Fruit fly (Drosophila melanogaster): ENCODE data around the gene CG17162.

The CG17162 gene

dm6 chrX:23105692-23106091 lies 9.2 kb upstream of the CG17162 start, which contains the start of gene ATbp (continued):
- TF ChIP-seq CG30020 (tag; optimal IDR thresholded peaks at IDR 0.05) (peak; percentile 80), Hr51 (GFP tag; optimal IDR thresholded peaks at IDR 0.05) (no peak), Dref (GFP tag; IDR thresholded peaks at IDR 0.05) (peak; percentile 79), shn (GFP tag; optimal IDR thresholded peaks at IDR 0.05) (no peak), CG15011 (GFP tag; optimal IDR thresholded peaks at IDR 0.05) (no peak), unpg (GFP tag; optimal IDR thresholded peaks at IDR 0.05) (no peak), CG12155 (GFP tag; optimal IDR thresholded peaks at IDR 0.05) (no peak), Ets65A (GFP tag) (peak; percentile 79), CG31388 (GFP tag; optimal IDR thresholded peaks at IDR 0.05) (no peak), gce (GFP tag; IDR thresholded peaks at IDR 0.05) (no peak), CG10147 (GFP tag; optimal IDR thresholded peaks at IDR 0.05) (no peak), CG5180 (GFP tag; optimal IDR thresholded peaks at IDR 0.05) (no peak), Myb (GFP tag; optimal IDR thresholded peaks at IDR 0.05) (peak; percentile 53), pb (GFP tag; optimal IDR thresholded peaks at IDR 0.05) (no peak), CG9797 (GFP tag; optimal IDR thresholded peaks at IDR 0.05) (no peak), hbn (GFP tag; IDR thresholded peaks at IDR 0.05; ENCODE audit: partially characterized antibody) (peak; percentile 81), ftz-f1 (GFP tag; optimal IDR thresholded peaks at IDR 0.05) (no peak), knrl (GFP tag; IDR thresholded peaks at IDR 0.05; ENCODE audit: partially characterized antibody) (peak; percentile 97), Antp (GFP tag; optimal IDR thresholded peaks at IDR 0.05) (no peak), Hr78 (GFP tag; optimal IDR thresholded peaks at IDR 0.05) (no peak), unc-4 (GFP tag; IDR thresholded peaks at IDR 0.05; ENCODE audit: partially characterized antibody) (peak; percentile 81), Trl (optimal IDR thresholded peaks at IDR 0.05) (no peak), Trl (GFP tag; optimal IDR thresholded peaks at IDR 0.05) (no peak), CG13287 (GFP tag; IDR thresholded peaks at IDR 0.05; ENCODE audit: partially characterized antibody) (peak; percentile 83), CG15514 (GFP tag; optimal IDR thresholded peaks at IDR 0.05) (peak; percentile 38), CG18011 (GFP tag; optimal IDR thresholded peaks at IDR 0.05) (no peak), abd-A (tag; optimal IDR thresholded peaks at IDR 0.05) (no peak), MBD-R2 (GFP tag; IDR thresholded peaks at IDR 0.05) (peak; percentile 67), CG12942 (GFP tag; optimal IDR thresholded peaks at IDR 0.05) (no peak), ERR (GFP tag; optimal IDR thresholded peaks at IDR 0.05) (no peak), twi (tag; optimal IDR thresholded peaks at IDR 0.05) (no peak), CG5245 (GFP tag; optimal IDR thresholded peaks at IDR 0.05) (no peak), CG1603 (tag; optimal IDR thresholded peaks at IDR 0.05) (no peak), CG8388 (GFP tag; optimal IDR thresholded peaks at IDR 0.05) (no peak), prd (optimal IDR thresholded peaks at IDR 0.05) (no peak), prd (GFP tag; IDR thresholded peaks at IDR 0.05) (no peak), CG32772 (GFP tag; IDR thresholded peaks at IDR 0.05) (peak; percentile 43; the same call in 1 of the 2 replicates), Ets97D (GFP tag; optimal IDR thresholded peaks at IDR 0.05) (peak; percentile 22), CG5953 (GFP tag; IDR thresholded peaks at IDR 0.05) (no peak), Rx (GFP tag; IDR thresholded peaks at IDR 0.05) (no peak), CG12744 (GFP tag; optimal IDR thresholded peaks at IDR 0.05) (no peak), bowl (GFP tag; IDR thresholded peaks at IDR 0.05) (no peak), CG4424 (GFP tag; optimal IDR thresholded peaks at IDR 0.05) (no peak), Fer3 (tag; optimal IDR thresholded peaks at IDR 0.05) (no peak), Nf-YB (GFP tag; optimal IDR thresholded peaks at IDR 0.05) (no peak), CG11456 (GFP tag; IDR thresholded peaks at IDR 0.05) (no peak), fd96Cb (tag; optimal IDR thresholded peaks at IDR 0.05) (no peak), sim (GFP tag; IDR thresholded peaks at IDR 0.05) (no peak), toy (GFP tag; IDR thresholded peaks at IDR 0.05) (no peak), NFAT (GFP tag; IDR thresholded peaks at IDR 0.05) (no peak), sc (optimal IDR thresholded peaks at IDR 0.05) (no peak), sc (GFP tag; optimal IDR thresholded peaks at IDR 0.05) (no peak)
